Worm (Caenorhabditis elegans): ENCODE results near the gene irld-3.

ce11 chrV:3128803-3129202 is 9.6 kb downstream of the irld-3 start, which contains the start of gene tat-6:
- TF ChIP-seq ama-1 (optimal IDR thresholded peaks at IDR 0.05) (no peak), tra-4 (tag; optimal IDR thresholded peaks at IDR 0.05) (no peak), F13C5.2 (tag; optimal IDR thresholded peaks at IDR 0.05) (no peak), hnd-1 (tag; optimal IDR thresholded peaks at IDR 0.05) (no peak), flt-1 (GFP tag; IDR thresholded peaks at IDR 0.05) (no peak), aly-1 (tag; optimal IDR thresholded peaks at IDR 0.05) (no peak), hmbx-1 (tag; optimal IDR thresholded peaks at IDR 0.05) (no peak), tbx-37 (GFP tag; conservative IDR thresholded peaks at IDR 0.05) (no peak), pes-1 (GFP tag; IDR thresholded peaks at IDR 0.05) (no peak), ets-7 (tag; optimal IDR thresholded peaks at IDR 0.05) (no peak)
